Worm (Caenorhabditis elegans) whole organism, late embryonic: ENCODE data around the gene R11D1.12.

Source experiments
- C08G9.2 ChIP-seq: sonication (generic microtip); optimal IDR thresholded peaks from 2 replicates; lab custom pipeline; 2016; ENCODE audit warnings: mild to moderate bottlenecking, missing genetic modification characterization, moderate library complexity, missing compliant biosample characterization
- C38D4.7 ChIP-seq: fragments of 200-800 bp; sonication (Bioruptor generic); optimal IDR thresholded peaks from 2 replicates; lab custom pipeline; 2018; ENCODE audit warnings: mild to moderate bottlenecking, missing genetic modification characterization, moderate library complexity, missing compliant biosample characterization
- K02D7.2 ChIP-seq: sonication (generic microtip); optimal IDR thresholded peaks from 2 replicates; lab custom pipeline; 2017; ENCODE audit warnings: mild to moderate bottlenecking, missing genetic modification characterization, missing compliant biosample characterization
- K09A11.1 ChIP-seq: sonication (generic microtip); optimal IDR thresholded peaks from 2 replicates; lab custom pipeline; 2017; ENCODE audit warnings: antibody characterized with exemption, mild to moderate bottlenecking, missing genetic modification characterization, missing compliant biosample characterization; ENCODE audit not compliant: insufficient read depth
- T23F11.4 ChIP-seq: fragments of 200-800 bp; sonication (Bioruptor generic); optimal IDR thresholded peaks from 2 replicates; lab custom pipeline; 2018; ENCODE audit warnings: mild to moderate bottlenecking, missing genetic modification characterization, missing compliant biosample characterization
- Y22D7AL.16 ChIP-seq: sonication (generic microtip); optimal IDR thresholded peaks from 2 replicates; lab custom pipeline; 2016; ENCODE audit warnings: missing genetic modification characterization, missing compliant biosample characterization
- ahr-1 ChIP-seq: sonication (generic microtip); optimal IDR thresholded peaks from 2 replicates; lab custom pipeline; 2016; ENCODE audit warnings: missing genetic modification characterization, missing compliant biosample characterization
- ama-1 ChIP-seq: fragments of 150-350 bp; optimal IDR thresholded peaks from 2 replicates; lab custom pipeline; 2014
- ceh-14 ChIP-seq: sonication (generic microtip); optimal IDR thresholded peaks from 2 replicates; lab custom pipeline; 2016; ENCODE audit warnings: missing genotype, missing genetic modification characterization, missing compliant biosample characterization
- ceh-18 ChIP-seq: sonication (generic microtip); optimal IDR thresholded peaks from 2 replicates; lab custom pipeline; 2016; ENCODE audit warnings: missing genetic modification characterization, missing compliant biosample characterization
- ceh-2 ChIP-seq: sonication (generic microtip); optimal IDR thresholded peaks from 2 replicates; lab custom pipeline; 2016; ENCODE audit warnings: missing genotype, missing genetic modification characterization, missing compliant biosample characterization
- ceh-24 ChIP-seq: sonication (generic microtip); optimal IDR thresholded peaks from 2 replicates; lab custom pipeline; 2016; ENCODE audit warnings: mild to moderate bottlenecking, missing genetic modification characterization, missing compliant biosample characterization
- ceh-31 ChIP-seq: sonication (generic microtip); optimal IDR thresholded peaks from 2 replicates; lab custom pipeline; 2016; ENCODE audit warnings: missing genetic modification characterization, missing compliant biosample characterization
- ceh-34 ChIP-seq: sonication (generic microtip); optimal IDR thresholded peaks from 2 replicates; lab custom pipeline; 2016; ENCODE audit warnings: mild to moderate bottlenecking, missing genetic modification characterization, missing compliant biosample characterization
- ceh-48 ChIP-seq: sonication (generic microtip); optimal IDR thresholded peaks from 2 replicates; lab custom pipeline; 2016; ENCODE audit warnings: missing genetic modification characterization, inconsistent platforms, missing compliant biosample characterization
- ceh-6 ChIP-seq: fragments of 200-800 bp; sonication (Bioruptor generic); optimal IDR thresholded peaks from 2 replicates; lab custom pipeline; 2018; ENCODE audit warnings: mild to moderate bottlenecking, missing genetic modification characterization, missing compliant biosample characterization
- dmd-4 ChIP-seq: sonication (generic microtip); optimal IDR thresholded peaks from 2 replicates; lab custom pipeline; 2016; ENCODE audit warnings: borderline replicate concordance, missing genetic modification characterization, missing compliant biosample characterization
- dve-1 ChIP-seq: sonication (generic microtip); optimal IDR thresholded peaks from 2 replicates; lab custom pipeline; 2017; ENCODE audit warnings: antibody characterized with exemption, mild to moderate bottlenecking, missing genetic modification characterization, missing compliant biosample characterization
- elt-2 ChIP-seq: sonication (generic microtip); optimal IDR thresholded peaks from 2 replicates; lab custom pipeline; 2016; ENCODE audit warnings: missing genetic modification reagents, missing genetic modification characterization, missing compliant biosample characterization
- elt-4 ChIP-seq: sonication (generic microtip); optimal IDR thresholded peaks from 2 replicates; lab custom pipeline; 2016; ENCODE audit warnings: missing genetic modification characterization, missing compliant biosample characterization
- ets-4 ChIP-seq: sonication (generic microtip); optimal IDR thresholded peaks from 2 replicates; lab custom pipeline; 2016; ENCODE audit warnings: missing genetic modification characterization, missing compliant biosample characterization
- eyg-1 ChIP-seq: sonication (generic microtip); optimal IDR thresholded peaks from 2 replicates; lab custom pipeline; 2016; ENCODE audit warnings: missing genotype, missing genetic modification characterization, missing compliant biosample characterization
- fkh-6 ChIP-seq: sonication (generic microtip); optimal IDR thresholded peaks from 2 replicates; lab custom pipeline; 2016; ENCODE audit warnings: missing genetic modification characterization, missing compliant biosample characterization
- gmeb-2 ChIP-seq: sonication (generic microtip); optimal IDR thresholded peaks from 2 replicates; lab custom pipeline; 2016; ENCODE audit warnings: missing genetic modification characterization, inconsistent platforms, missing compliant biosample characterization
- hlh-15 ChIP-seq: sonication (generic microtip); optimal IDR thresholded peaks from 2 replicates; lab custom pipeline; 2016; ENCODE audit warnings: missing genetic modification characterization, missing compliant biosample characterization
- hlh-30 ChIP-seq: sonication (generic microtip); optimal IDR thresholded peaks from 2 replicates; lab custom pipeline; 2017; ENCODE audit warnings: antibody characterized with exemption, missing genetic modification characterization, missing compliant biosample characterization; ENCODE audit not compliant: insufficient read depth
- hlh-8 ChIP-seq: sonication (generic microtip); optimal IDR thresholded peaks from 2 replicates; lab custom pipeline; 2016; ENCODE audit warnings: missing genotype, missing genetic modification characterization, missing compliant biosample characterization
- lin-11 ChIP-seq: fragments of 200-800 bp; sonication (Bioruptor generic); optimal IDR thresholded peaks from 2 replicates; lab custom pipeline; 2018; ENCODE audit warnings: mild to moderate bottlenecking, missing genetic modification characterization, missing compliant biosample characterization
- mec-3 ChIP-seq: sonication (generic microtip); optimal IDR thresholded peaks from 2 replicates; lab custom pipeline; 2016; ENCODE audit warnings: borderline replicate concordance, missing genetic modification characterization, missing compliant biosample characterization
- nfya-1 ChIP-seq: sonication (generic microtip); optimal IDR thresholded peaks from 2 replicates; lab custom pipeline; 2017; ENCODE audit warnings: missing genetic modification characterization, mild to moderate bottlenecking, missing compliant biosample characterization, antibody characterized with exemption, moderate library complexity
- nhr-11 ChIP-seq: fragments of 150-350 bp; optimal IDR thresholded peaks from 2 replicates; lab custom pipeline; 2014; ENCODE audit warnings: missing biosample characterization, missing genetic modification characterization
- nhr-232 ChIP-seq: sonication (generic microtip); optimal IDR thresholded peaks from 2 replicates; lab custom pipeline; 2016; ENCODE audit warnings: missing genetic modification characterization, missing compliant biosample characterization
- npax-4 ChIP-seq: sonication (generic microtip); optimal IDR thresholded peaks from 2 replicates; lab custom pipeline; 2016; ENCODE audit warnings: missing genetic modification characterization, missing compliant biosample characterization
- odd-2 ChIP-seq: sonication (generic microtip); optimal IDR thresholded peaks from 2 replicates; lab custom pipeline; 2017; ENCODE audit warnings: antibody characterized with exemption, mild to moderate bottlenecking, missing genetic modification characterization, missing compliant biosample characterization
- pha-2 ChIP-seq: sonication (generic microtip); optimal IDR thresholded peaks from 2 replicates; lab custom pipeline; 2017; ENCODE audit warnings: mild to moderate bottlenecking, missing genetic modification characterization, missing compliant biosample characterization
- pha-4 ChIP-seq: fragments of 150-350 bp; optimal IDR thresholded peaks from 2 replicates; lab custom pipeline; 2018; ENCODE audit warnings: missing biosample characterization, missing genetic modification reagents, missing genetic modification characterization
- pqm-1 ChIP-seq: sonication (generic microtip); optimal IDR thresholded peaks from 2 replicates; lab custom pipeline; 2016; ENCODE audit warnings: missing genetic modification characterization, missing compliant biosample characterization
- pros-1 ChIP-seq: fragments of 150-350 bp; optimal IDR thresholded peaks from 2 replicates; lab custom pipeline; 2014; ENCODE audit warnings: missing biosample characterization, missing genetic modification reagents, missing genetic modification characterization
- ref-2 ChIP-seq: sonication (generic microtip); optimal IDR thresholded peaks from 2 replicates; lab custom pipeline; 2016; ENCODE audit warnings: missing genetic modification characterization, missing compliant biosample characterization
- rnt-1 ChIP-seq: sonication (generic microtip); optimal IDR thresholded peaks from 2 replicates; lab custom pipeline; 2016; ENCODE audit warnings: missing genetic modification characterization, missing compliant biosample characterization
- sdc-2 ChIP-seq: sonication (generic microtip); optimal IDR thresholded peaks from 2 replicates; lab custom pipeline; 2016; ENCODE audit warnings: missing genotype, missing genetic modification characterization, missing compliant biosample characterization
- sox-2 ChIP-seq: fragments of 200-800 bp; sonication (Bioruptor generic); IDR thresholded peaks from 2 replicates; pipeline ENCODE4 v1.3.6; 2022; ENCODE audit warnings: missing genetic modification reagents, missing genetic modification characterization, missing compliant biosample characterization
- sox-4 ChIP-seq: sonication (generic microtip); optimal IDR thresholded peaks from 2 replicates; lab custom pipeline; 2017; ENCODE audit warnings: mild to moderate bottlenecking, missing genetic modification characterization, inconsistent platforms, missing compliant biosample characterization
- syd-9 ChIP-seq: sonication (generic microtip); optimal IDR thresholded peaks from 2 replicates; lab custom pipeline; 2016; ENCODE audit warnings: mild to moderate bottlenecking, missing genetic modification characterization, moderate library complexity, missing compliant biosample characterization
- tbx-2 ChIP-seq: sonication (generic microtip); optimal IDR thresholded peaks from 2 replicates; lab custom pipeline; 2016; ENCODE audit warnings: missing genetic modification characterization, missing compliant biosample characterization
- tbx-7 ChIP-seq: sonication (generic microtip); optimal IDR thresholded peaks from 2 replicates; lab custom pipeline; 2016; ENCODE audit warnings: missing genotype, missing genetic modification characterization, missing compliant biosample characterization
- ttx-3 ChIP-seq: sonication (generic microtip); optimal IDR thresholded peaks from 2 replicates; lab custom pipeline; 2016; ENCODE audit warnings: missing genetic modification reagents, missing genetic modification characterization, missing compliant biosample characterization
- unc-42 ChIP-seq: sonication (generic microtip); optimal IDR thresholded peaks from 2 replicates; lab custom pipeline; 2016; ENCODE audit warnings: missing genotype, missing genetic modification characterization, missing compliant biosample characterization
- unc-86 ChIP-seq: sonication (generic microtip); optimal IDR thresholded peaks from 2 replicates; lab custom pipeline; 2016; ENCODE audit warnings: missing genetic modification characterization, missing compliant biosample characterization

Gene R11D1.12

DNA sequence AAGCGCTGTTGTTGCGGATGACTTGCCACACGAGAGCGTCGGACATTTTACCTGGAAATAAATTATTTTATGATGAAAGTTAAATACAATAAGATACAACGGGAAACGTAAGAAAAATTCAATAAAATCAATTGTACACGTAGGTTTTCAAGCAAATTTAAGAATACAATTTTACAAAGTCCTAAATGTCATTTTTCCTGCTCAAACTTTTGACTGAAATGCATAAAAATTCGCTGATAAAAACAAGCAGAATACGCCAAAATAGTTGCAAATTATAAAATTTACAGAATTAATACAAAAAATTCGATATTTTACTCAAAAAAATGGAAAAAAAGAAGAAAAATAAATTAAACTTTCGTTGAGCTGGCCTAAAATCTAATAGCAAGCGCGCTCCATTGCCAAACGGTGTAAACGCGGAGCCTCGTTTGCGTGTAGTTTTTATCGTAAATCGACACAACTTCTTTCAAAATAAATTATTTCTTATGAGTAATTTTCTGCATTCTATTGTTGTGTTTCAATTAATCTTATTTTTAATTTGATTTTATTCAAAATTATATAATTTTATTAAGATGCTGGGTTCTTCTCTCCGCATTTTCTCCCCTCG, 2.4 kb upstream of the R11D1.12 start, which contains the start of the genes rpl-28 and mrpl-49:
rpl-28 (minus strand) TSS at position 51 of the 604 bp plus-strand sequence.
mrpl-49 (plus strand) TSS at position 570 of the 604 bp plus-strand sequence.
- TF ChIP-seq hlh-30 (tag; lab: Kevin White, UChicago) (no peak), dve-1 (tag; lab: Kevin White, UChicago) (peak; percentile 63), ref-2 (tag; lab: Kevin White, UChicago) (no peak), ceh-34 (peak; percentile 16), pha-4 (tag; lab: Kevin White, UChicago) (no peak), npax-4 (tag; lab: Kevin White, UChicago) (no peak), C08G9.2 (tag; lab: Kevin White, UChicago) (no peak), pqm-1 (tag; lab: Kevin White, UChicago) (no peak), nfya-1 (tag; lab: Kevin White, UChicago) (peak; percentile 76), K02D7.2 (tag; lab: Kevin White, UChicago) (no peak), eyg-1 (tag; lab: Kevin White, UChicago) (no peak), tbx-2 (tag; lab: Kevin White, UChicago) (peak; percentile 16), K09A11.1 (tag; lab: Kevin White, UChicago) (no peak), dmd-4 (no peak), T23F11.4 (GFP tag; lab: Kevin White, UChicago) (no peak), ceh-6 (no peak), ceh-24 (tag; lab: Kevin White, UChicago) (no peak), hlh-15 (tag; lab: Kevin White, UChicago) (no peak), ceh-48 (no peak), ahr-1 (no peak), sox-2 (GFP tag; lab: Robert Waterston, UW) (no peak), lin-11 (tag; lab: Kevin White, UChicago) (no peak), rnt-1 (tag; lab: Kevin White, UChicago) (no peak), pha-2 (tag; lab: Kevin White, UChicago) (no peak), odd-2 (tag; lab: Kevin White, UChicago) (no peak), ceh-2 (no peak), Y22D7AL.16 (tag; lab: Kevin White, UChicago) (no peak), elt-4 (tag; lab: Kevin White, UChicago) (no peak), ceh-31 (tag; lab: Kevin White, UChicago) (peak; percentile 58), ama-1 (lab: Kevin White, UChicago) (no peak), ets-4 (no peak), ttx-3 (tag; lab: Kevin White, UChicago) (peak; percentile 5), nhr-232 (tag; lab: Kevin White, UChicago) (no peak), tbx-7 (tag; lab: Kevin White, UChicago) (no peak), ceh-18 (peak; percentile 17), sdc-2 (no peak), C38D4.7 (GFP tag; lab: Kevin White, UChicago) (no peak), ceh-14 (tag; lab: Kevin White, UChicago) (peak; percentile 3), elt-2 (peak; percentile 36), mec-3 (tag; lab: Kevin White, UChicago) (no peak), unc-86 (tag; lab: Kevin White, UChicago) (peak; percentile 4), hlh-8 (tag; lab: Kevin White, UChicago) (no peak), unc-42 (tag; lab: Kevin White, UChicago) (peak; percentile 84), nhr-11 (tag; lab: Kevin White, UChicago) (no peak), fkh-6 (no peak), gmeb-2 (tag; lab: Kevin White, UChicago) (no peak), syd-9 (tag; lab: Kevin White, UChicago) (no peak), pros-1 (tag; lab: Kevin White, UChicago) (no peak), sox-4 (tag; lab: Kevin White, UChicago) (no peak)
